Worm (Caenorhabditis elegans) whole organism, L4 larva: Measurements from ENCODE around the gene idpp-5.

ENCODE experiments used
- F26F4.8 ChIP-seq: fragments of 200-800 bp; sonication (Bioruptor generic); conservative IDR thresholded peaks from 2 replicates; pipeline ENCODE4 v1.3.6; 2022; ENCODE audit warnings: missing genetic modification characterization, missing compliant biosample characterization
- F49E8.2 ChIP-seq: sonication (generic microtip); optimal IDR thresholded peaks from 2 replicates; lab custom pipeline; 2016; ENCODE audit warnings: missing compliant biosample characterization, mild to moderate bottlenecking, missing genetic modification characterization, borderline replicate concordance
- aha-1 ChIP-seq: fragments of 150-350 bp; peaks from one replicate; lab custom pipeline; 2014; ENCODE audit warnings: missing biosample characterization, missing genetic modification characterization
- aly-2 ChIP-seq: sonication (generic microtip); optimal IDR thresholded peaks from 2 replicates; lab custom pipeline; 2018; ENCODE audit warnings: missing biosample characterization, missing genetic modification characterization
- ceh-32 ChIP-seq: sonication (generic microtip); optimal IDR thresholded peaks from 2 replicates; lab custom pipeline; 2016; ENCODE audit warnings: mild to moderate bottlenecking, missing genetic modification characterization, missing compliant biosample characterization; ENCODE audit not compliant: poor library complexity
- ceh-44 ChIP-seq: fragments of 200-800 bp; sonication (Bioruptor generic); IDR thresholded peaks from 2 replicates; pipeline ENCODE4 v1.3.6; 2022; ENCODE audit warnings: missing genetic modification reagents, missing genetic modification characterization, missing compliant biosample characterization
- ces-1 ChIP-seq: fragments of 150-350 bp; sonication (generic microtip); optimal IDR thresholded peaks from 4 replicates; lab custom pipeline; 2014; ENCODE audit warnings: missing biosample characterization, missing genetic modification reagents, missing genetic modification characterization
- daf-16 ChIP-seq, 3 experiments: sonication (generic microtip); optimal IDR thresholded peaks; 2 replicates each; lab custom pipeline; 2016 to 2017; ENCODE audit warnings: missing genetic modification characterization in 3 of 3, missing genetic modification reagents in 3 of 3, mild to moderate bottlenecking in 2 of 3, missing compliant biosample characterization in 2 of 3, missing biosample characterization in 1 of 3, moderate library complexity in 1 of 3
- dpl-1 ChIP-seq: fragments of 150-350 bp; optimal IDR thresholded peaks from 2 replicates; lab custom pipeline; 2014; ENCODE audit warnings: missing biosample characterization, missing genetic modification reagents, missing genetic modification characterization
- gei-8 ChIP-seq: fragments of 200-800 bp; sonication (Bioruptor generic); optimal IDR thresholded peaks from 2 replicates; lab custom pipeline; 2018; ENCODE audit warnings: mild to moderate bottlenecking, missing genetic modification characterization, missing compliant biosample characterization
- hif-1 ChIP-seq, 2 experiments: sonication (generic microtip); optimal IDR thresholded peaks; 2 replicates each; lab custom pipeline; 2016 to 2017; ENCODE audit warnings: missing compliant biosample characterization in 2 of 2, missing genetic modification characterization in 2 of 2, missing genetic modification reagents in 2 of 2, missing genotype in 2 of 2, mild to moderate bottlenecking in 1 of 2
- hlh-11 ChIP-seq: fragments of 200-800 bp; sonication (Bioruptor generic); optimal IDR thresholded peaks from 2 replicates; lab custom pipeline; 2018; ENCODE audit warnings: mild to moderate bottlenecking, missing genetic modification characterization, missing compliant biosample characterization
- jun-1 ChIP-seq: fragments of 150-350 bp; optimal IDR thresholded peaks from 2 replicates; lab custom pipeline; 2014; ENCODE audit warnings: missing biosample characterization, missing genetic modification reagents, missing genetic modification characterization
- lim-7 ChIP-seq: fragments of 200-800 bp; sonication (Bioruptor generic); IDR thresholded peaks from 2 replicates; pipeline ENCODE4 v1.3.6; 2022; ENCODE audit warnings: missing genetic modification characterization, missing compliant biosample characterization
- lin-13 ChIP-seq: fragments of 150-350 bp; optimal IDR thresholded peaks from 2 replicates; lab custom pipeline; 2014; ENCODE audit warnings: missing biosample characterization, missing genetic modification reagents, missing genetic modification characterization
- lin-15B ChIP-seq: fragments of 150-350 bp; sonication (generic microtip); optimal IDR thresholded peaks from 3 replicates; lab custom pipeline; 2014; ENCODE audit warnings: missing biosample characterization, missing genetic modification characterization
- mes-2 ChIP-seq: sonication (generic microtip); optimal IDR thresholded peaks from 2 replicates; lab custom pipeline; 2016; ENCODE audit warnings: missing genotype, mild to moderate bottlenecking, missing genetic modification characterization, missing compliant biosample characterization; ENCODE audit not compliant: poor library complexity, severe bottlenecking
- mxl-3 ChIP-seq: fragments of 200-800 bp; sonication (Bioruptor generic); optimal IDR thresholded peaks from 2 replicates; lab custom pipeline; 2018; ENCODE audit warnings: mild to moderate bottlenecking, missing genetic modification characterization, missing compliant biosample characterization
- nhr-28 ChIP-seq: fragments of 150-350 bp; optimal IDR thresholded peaks from 2 replicates; lab custom pipeline; 2014; ENCODE audit warnings: missing biosample characterization, missing genetic modification characterization
- nhr-41 ChIP-seq: fragments of 200-800 bp; sonication (Bioruptor generic); IDR thresholded peaks from 2 replicates; pipeline ENCODE4 v1.3.6; 2022; ENCODE audit warnings: missing genetic modification reagents, missing genetic modification characterization, missing compliant biosample characterization
- nhr-42 ChIP-seq: fragments of 200-800 bp; sonication (Bioruptor generic); IDR thresholded peaks from 2 replicates; pipeline ENCODE4 v1.3.6; 2022; ENCODE audit warnings: missing genetic modification characterization, missing compliant biosample characterization
- rbr-2 ChIP-seq: sonication (generic microtip); optimal IDR thresholded peaks from 2 replicates; lab custom pipeline; 2016; ENCODE audit warnings: missing genotype, missing genetic modification characterization, missing compliant biosample characterization
- saeg-2 ChIP-seq: fragments of 200-800 bp; sonication (Bioruptor generic); IDR thresholded peaks from 2 replicates; pipeline ENCODE4 v1.3.6; 2022; ENCODE audit warnings: missing genetic modification reagents, missing genetic modification characterization, missing compliant biosample characterization
- sdz-12 ChIP-seq: fragments of 200-800 bp; sonication (Bioruptor generic); optimal IDR thresholded peaks from 2 replicates; lab custom pipeline; 2018; ENCODE audit warnings: mild to moderate bottlenecking, missing genetic modification characterization, missing compliant biosample characterization
- skn-1 ChIP-seq: fragments of 150-350 bp; optimal IDR thresholded peaks from 2 replicates; lab custom pipeline; 2014; ENCODE audit warnings: missing biosample characterization, missing genetic modification characterization
- spr-1 ChIP-seq: sonication (generic microtip); optimal IDR thresholded peaks from 2 replicates; lab custom pipeline; 2016; ENCODE audit warnings: mild to moderate bottlenecking, missing genetic modification characterization, missing compliant biosample characterization
- unc-62 ChIP-seq, 3 experiments: fragments of 150-350 bp in 1 of 3; sonication (generic microtip); optimal IDR thresholded peaks in 2 of 3; peaks in 1 of 3; 1 replicate in 1 of 3; 2 replicates in 2 of 3; lab custom pipeline; 2014 to 2017; ENCODE audit warnings: missing biosample characterization in 3 of 3, missing genetic modification characterization in 3 of 3, missing genetic modification reagents in 3 of 3, missing genotype in 1 of 3
- zfp-2 ChIP-seq: sonication (generic microtip); optimal IDR thresholded peaks from 2 replicates; lab custom pipeline; 2016; ENCODE audit warnings: mild to moderate bottlenecking, missing genetic modification characterization, missing compliant biosample characterization

idpp-5 gene

ce11 chrX:3785111-3785808 lies 7.4 kb downstream of the idpp-5 start (continued):
- no peak for TF ChIP-seq sdz-12 (GFP tag; lab: Kevin White, UChicago)
- TF ChIP-seq nhr-41 (GFP tag; lab: Robert Waterston, UW): no peak
- TF ChIP-seq saeg-2 (GFP tag; lab: Robert Waterston, UW): no peak
- no peak for TF ChIP-seq daf-16 (GFP tag; optimal IDR thresholded peaks at IDR 0.05; lab: Kevin White, UChicago)
- TF ChIP-seq daf-16 (tag; optimal IDR thresholded peaks at IDR 0.05; lab: Kevin White, UChicago): peak; percentile 96
- TF ChIP-seq nhr-42 (GFP tag; lab: Robert Waterston, UW): no peak
- TF ChIP-seq lim-7: no peak
- TF ChIP-seq hif-1 (tag; optimal IDR thresholded peaks at IDR 0.05; lab: Kevin White, UChicago): no peak
- TF ChIP-seq dpl-1: no peak
- no peak for TF ChIP-seq spr-1
- no peak for TF ChIP-seq ceh-44
- TF ChIP-seq F49E8.2 (tag; lab: Kevin White, UChicago): no peak
- peak; percentile 24 for TF ChIP-seq nhr-28 (tag; lab: Kevin White, UChicago)
- no peak for TF ChIP-seq aly-2 (tag; lab: Kevin White, UChicago)
- TF ChIP-seq zfp-2: no peak
- no peak for TF ChIP-seq lin-15B (tag; lab: Kevin White, UChicago)
- TF ChIP-seq rbr-2 (tag; lab: Kevin White, UChicago): no peak
- no peak for TF ChIP-seq gei-8 (GFP tag; lab: Kevin White, UChicago)
- no peak for TF ChIP-seq lin-13 (GFP tag; lab: Kevin White, UChicago)

ce11 chrX:3783659-3784058 lies 9.0 kb downstream of the idpp-5 start:
- no peak for TF ChIP-seq ceh-32 (tag; lab: Kevin White, UChicago)
- peak in 1 of 2 experiments; percentile 97 for TF ChIP-seq unc-62 (GFP tag; optimal IDR thresholded peaks at IDR 0.05 in 1 of 2; lab: Kevin White, UChicago)
- TF ChIP-seq unc-62 (tag; optimal IDR thresholded peaks at IDR 0.05; lab: Kevin White, UChicago): no peak
- no peak for TF ChIP-seq mes-2
- TF ChIP-seq dpl-1: no peak
- TF ChIP-seq hlh-11 (tag; lab: Kevin White, UChicago): no peak
- TF ChIP-seq, all 104 proteins: peak for 1

- TF ChIP-seq F49E8.2 (tag; lab: Kevin White, UChicago): no peak
- TF ChIP-seq aha-1: peak; percentile 27
Measured at ce11 chrX:3781040-3781439, 11.6 kb downstream of the idpp-5 start, which contains the start of gene marg-1. Gene marg-1 (minus strand): TSS chrX:3781140.

- TF ChIP-seq unc-62 (GFP tag; optimal IDR thresholded peaks at IDR 0.05 in 1 of 2; lab: Kevin White, UChicago) (peak in 1 of 2 experiments; percentile 95), unc-62 (tag; optimal IDR thresholded peaks at IDR 0.05; lab: Kevin White, UChicago) (no peak), hlh-11 (tag; lab: Kevin White, UChicago) (peak; percentile 14), lin-15B (tag; lab: Kevin White, UChicago) (no peak), mxl-3 (GFP tag; lab: Kevin White, UChicago) (peak; percentile 5), aha-1 (peak; percentile 4), nhr-28 (tag; lab: Kevin White, UChicago) (peak; percentile 7)
Measured at ce11 chrX:3773233-3773632, 19.4 kb downstream of the idpp-5 start.

ce11 chrX:3772405-3772804 lies 20.2 kb downstream of the idpp-5 start, which contains the start of gene F47B7.2:
Gene F47B7.2 (plus strand): TSS chrX:3772762.
- peak; percentile 40 for TF ChIP-seq mes-2
- no peak for TF ChIP-seq jun-1
- TF ChIP-seq F26F4.8 (GFP tag; lab: Robert Waterston, UW): no peak
- TF ChIP-seq ces-1 (GFP tag; lab: Kevin White, UChicago): peak; percentile 31
- TF ChIP-seq skn-1 (tag; lab: Kevin White, UChicago): no peak
- TF ChIP-seq rbr-2 (tag; lab: Kevin White, UChicago): peak; percentile 10
